Fruit fly (Drosophila melanogaster) S2 (cell line): ENCODE data around the gene HP4.

Source experiments
- CG8478 ChIP-seq: fragments of >200 bp; optimal IDR thresholded peaks from 2 replicates; lab custom pipeline; 2018
- CTCF ChIP-seq, 2 experiments: fragments of >200 bp; optimal IDR thresholded peaks; 2 replicates each; lab custom pipeline; 2018

DNA sequence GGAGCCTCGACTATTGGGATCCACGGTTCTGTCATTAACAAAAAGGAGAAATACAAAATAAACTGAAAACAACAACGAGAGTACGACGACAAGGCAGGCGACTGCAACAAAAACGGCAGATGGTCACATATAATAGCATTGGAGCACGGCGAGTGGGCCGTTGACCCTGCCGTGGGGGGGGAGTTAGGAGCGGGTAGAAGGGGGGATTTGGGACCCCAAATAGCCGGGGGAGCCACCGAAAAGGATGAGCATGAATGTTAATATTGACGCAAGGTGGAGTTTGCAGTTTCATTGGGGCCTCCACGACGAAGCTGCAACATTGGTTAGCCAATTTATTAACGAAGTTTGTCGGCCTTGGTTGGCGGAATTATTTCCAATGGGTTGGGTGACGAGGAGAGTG, 16.9 kb upstream of the HP4 start:
- TF ChIP-seq CG8478, result no peak
- TF ChIP-seq CTCF (optimal IDR thresholded peaks at IDR 0.05; lab: Kevin White, UChicago), result no peak
